Worm (Caenorhabditis elegans): ENCODE measurements around the gene scc-2.

ce11 chrII:283594-283993 is 20.1 kb upstream of the scc-2 start, which contains the start of gene B0432.9:
- TF ChIP-seq duxl-1 (tag; optimal IDR thresholded peaks at IDR 0.05; ENCODE audit: poor library complexity) = no peak
- TF ChIP-seq lin-13 (GFP tag; optimal IDR thresholded peaks at IDR 0.05) = no peak
- no peak for TF ChIP-seq pqm-1 (tag; optimal IDR thresholded peaks at IDR 0.05)
- no peak for TF ChIP-seq pha-4 (GFP tag; IDR thresholded peaks at IDR 0.05)
- TF ChIP-seq pha-4 (tag; optimal IDR thresholded peaks at IDR 0.05) = no peak
- no peak for TF ChIP-seq ZK546.5 (tag; optimal IDR thresholded peaks at IDR 0.05)
- no peak for TF ChIP-seq F10B5.3 (tag; optimal IDR thresholded peaks at IDR 0.05)
- TF ChIP-seq jun-1 (tag; optimal IDR thresholded peaks at IDR 0.05) = no peak
- TF ChIP-seq unc-130 (GFP tag; optimal IDR thresholded peaks at IDR 0.05) = no peak
- TF ChIP-seq nhr-28 (tag; optimal IDR thresholded peaks at IDR 0.05) = no peak
- no peak for TF ChIP-seq sdz-12 (GFP tag; optimal IDR thresholded peaks at IDR 0.05)

Data from whole organism, L4 larva.